Worm (Caenorhabditis elegans): ENCODE data around the gene C37E2.3.
A peak's percentile ranks its signal among the peaks of the same experiment; 100 is the strongest.

C37E2.3 gene

ce11 chrX:14185631-14186030, 5.4 kb downstream of the C37E2.3 start (continued):
- no peak for TF ChIP-seq hpl-2 (GFP tag; optimal IDR thresholded peaks at IDR 0.05)

- no peak for TF ChIP-seq mab-9 (GFP tag; IDR thresholded peaks at IDR 0.05)
- TF ChIP-seq lin-13 (GFP tag; optimal IDR thresholded peaks at IDR 0.05), result no peak
Measured at ce11 chrX:14186466-14186865, 6.2 kb downstream of the C37E2.3 start, which contains the start of gene ceh-36. Gene ceh-36 (minus strand): TSS chrX:14186566.

ce11 chrX:14194251-14194650, 14.0 kb downstream of the C37E2.3 start:
- TF ChIP-seq fos-1 (tag; optimal IDR thresholded peaks at IDR 0.05) (no peak), lsy-2 (tag; optimal IDR thresholded peaks at IDR 0.05) (peak in 1 of 2 experiments; percentile 54), sptf-1 (tag; optimal IDR thresholded peaks at IDR 0.05) (no peak), ces-1 (GFP tag; optimal IDR thresholded peaks at IDR 0.05) (no peak), efl-3 (GFP tag; optimal IDR thresholded peaks at IDR 0.05) (no peak), C34B4.2 (tag; optimal IDR thresholded peaks at IDR 0.05) (no peak), unc-62 (GFP tag; optimal IDR thresholded peaks at IDR 0.05) (no peak), C04F5.9 (tag; optimal IDR thresholded peaks at IDR 0.05) (no peak), lin-14 (GFP tag; optimal IDR thresholded peaks at IDR 0.05) (no peak), egl-13 (tag; optimal IDR thresholded peaks at IDR 0.05) (no peak), lin-39 (tag; optimal IDR thresholded peaks at IDR 0.05) (no peak), elt-2 (tag; optimal IDR thresholded peaks at IDR 0.05) (peak; percentile 84), nhr-12 (tag; optimal IDR thresholded peaks at IDR 0.05) (no peak), lin-35 (GFP tag; optimal IDR thresholded peaks at IDR 0.05) (peak in 1 of 2 experiments; percentile 26), nhr-77 (tag; optimal IDR thresholded peaks at IDR 0.05) (no peak), lir-3 (tag; optimal IDR thresholded peaks at IDR 0.05; ENCODE audit: poor library complexity) (no peak)

ce11 chrX:14206321-14206720, 26.1 kb downstream of the C37E2.3 start:
- TF ChIP-seq elt-2 (tag; optimal IDR thresholded peaks at IDR 0.05) (peak; percentile 49), elt-3 (tag; optimal IDR thresholded peaks at IDR 0.05) (no peak), efl-1 (optimal IDR thresholded peaks at IDR 0.05) (no peak), efl-1 (GFP tag; optimal IDR thresholded peaks at IDR 0.05 in 1 of 2) (peak in 1 of 2 experiments; percentile 44), lin-35 (GFP tag; optimal IDR thresholded peaks at IDR 0.05) (peak in 1 of 2 experiments; percentile 16), nhr-71 (tag; optimal IDR thresholded peaks at IDR 0.05) (no peak)

ce11 chrX:14207942-14208341, 27.7 kb downstream of the C37E2.3 start, which contains the start of gene ceh-37:
Gene ceh-37 (minus strand): TSS chrX:14208000.
- TF ChIP-seq fos-1 (tag; optimal IDR thresholded peaks at IDR 0.05) (no peak), ztf-11 (tag; optimal IDR thresholded peaks at IDR 0.05) (no peak), C34B4.2 (tag; optimal IDR thresholded peaks at IDR 0.05) (no peak), F16B12.6 (tag; optimal IDR thresholded peaks at IDR 0.05) (no peak), hlh-4 (tag; optimal IDR thresholded peaks at IDR 0.05) (no peak), zip-4 (GFP tag; optimal IDR thresholded peaks at IDR 0.05) (no peak), aha-1 (tag; optimal IDR thresholded peaks at IDR 0.05) (no peak), elt-2 (tag; optimal IDR thresholded peaks at IDR 0.05) (peak; percentile 78), ztf-4 (tag; optimal IDR thresholded peaks at IDR 0.05) (no peak), irx-1 (tag; optimal IDR thresholded peaks at IDR 0.05) (no peak), hpl-2 (GFP tag; optimal IDR thresholded peaks at IDR 0.05) (no peak), pqm-1 (tag; optimal IDR thresholded peaks at IDR 0.05) (peak; percentile 46), hlh-17 (GFP tag; optimal IDR thresholded peaks at IDR 0.05; ENCODE audit: borderline replicate concordance) (no peak), fkh-4 (tag; optimal IDR thresholded peaks at IDR 0.05; ENCODE audit: borderline replicate concordance) (no peak)

ce11 chrX:14213314-14213713, 33.1 kb downstream of the C37E2.3 start:
- TF ChIP-seq lir-3 (tag; optimal IDR thresholded peaks at IDR 0.05; ENCODE audit: poor library complexity) (no peak), elt-2 (tag; optimal IDR thresholded peaks at IDR 0.05) (peak; percentile 29)

Measured in whole organism, L1 larva.